Fruit fly (Drosophila melanogaster) whole organism, embryonic: ENCODE measurements around the gene CG7906.

Experiments
- Ada2b ChIP-seq: fragments of 200-800 bp; sonication (Bioruptor generic); IDR thresholded peaks from 2 replicates; pipeline ENCODE4 v1.3.6; 2022; ENCODE audit warnings: missing biosample characterization, missing genetic modification characterization
- Adf1 ChIP-seq: fragments of 200-800 bp; sonication (Bioruptor generic); IDR thresholded peaks from 2 replicates; pipeline ENCODE4 v1.3.6; 2022; ENCODE audit warnings: missing biosample characterization, missing genetic modification characterization
- B-H1 ChIP-seq: fragments of 200-800 bp; sonication (Bioruptor generic); IDR thresholded peaks from 3 replicates; pipeline ENCODE4 v1.3.6; 2022; ENCODE audit warnings: missing biosample characterization, missing genetic modification characterization
- BEAF-32 ChIP-seq: fragments of 200-800 bp; sonication (Bioruptor generic); optimal IDR thresholded peaks from 3 replicates; lab custom pipeline; 2017; ENCODE audit warnings: missing biosample characterization, missing genetic modification characterization, mild to moderate bottlenecking, moderate library complexity, missing genetic modification reagents
- CG10209 ChIP-seq: fragments of 200-800 bp; sonication (Bioruptor generic); optimal IDR thresholded peaks from 3 replicates; lab custom pipeline; 2017; ENCODE audit warnings: missing biosample characterization, mild to moderate bottlenecking, missing genetic modification characterization, missing genetic modification reagents
- CG1024 ChIP-seq: fragments of 200-800 bp; sonication (Bioruptor generic); IDR thresholded peaks from 2 replicates; pipeline ENCODE4 v1.3.6; 2022; ENCODE audit warnings: missing biosample characterization, missing genetic modification characterization
- CG10267 ChIP-seq: fragments of 200-800 bp; sonication (Bioruptor generic); optimal IDR thresholded peaks from 2 replicates; lab custom pipeline; 2018; ENCODE audit warnings: missing biosample characterization, mild to moderate bottlenecking, missing genetic modification characterization, moderate library complexity
- CG10274 ChIP-seq: fragments of 200-800 bp; sonication (Bioruptor generic); optimal IDR thresholded peaks from 3 replicates; lab custom pipeline; 2017; ENCODE audit warnings: missing biosample characterization, mild to moderate bottlenecking, missing genetic modification characterization
- CG10654 ChIP-seq: fragments of 200-800 bp; sonication (Bioruptor generic); optimal IDR thresholded peaks from 2 replicates; lab custom pipeline; 2016; ENCODE audit warnings: missing biosample characterization, missing genetic modification characterization
- CG11247 ChIP-seq: fragments of 200-800 bp; sonication (Bioruptor generic); IDR thresholded peaks from 2 replicates; pipeline ENCODE4 v1.3.6; 2022; ENCODE audit warnings: missing biosample characterization, missing genetic modification characterization
- CG12155 ChIP-seq: fragments of 200-800 bp; sonication (Bioruptor generic); optimal IDR thresholded peaks from 3 replicates; lab custom pipeline; 2016; ENCODE audit warnings: missing biosample characterization, missing genetic modification characterization
- CG14014 ChIP-seq: fragments of 200-800 bp; sonication (Bioruptor generic); IDR thresholded peaks from 2 replicates; pipeline ENCODE4 v1.3.6; 2022; ENCODE audit warnings: missing biosample characterization, missing genetic modification characterization
- CG14710 ChIP-seq: fragments of 200-800 bp; sonication (Bioruptor generic); optimal IDR thresholded peaks from 3 replicates; lab custom pipeline; 2019; ENCODE audit warnings: missing biosample characterization, mild to moderate bottlenecking, missing genetic modification characterization, moderate library complexity
- CG16779 ChIP-seq: fragments of 200-800 bp; sonication (Bioruptor generic); IDR thresholded peaks from 2 replicates; pipeline ENCODE4 v1.3.6; 2022; ENCODE audit warnings: missing biosample characterization, missing genetic modification characterization
- CG16813 ChIP-seq: fragments of 200-800 bp; sonication (Bioruptor generic); IDR thresholded peaks from 3 replicates; pipeline ENCODE4 v1.3.6; 2022; ENCODE audit warnings: missing biosample characterization, missing genetic modification characterization; ENCODE audit not compliant: partially characterized antibody
- CG1792 ChIP-seq: fragments of 200-800 bp; sonication (Bioruptor generic); optimal IDR thresholded peaks from 2 replicates; lab custom pipeline; 2016; ENCODE audit warnings: missing biosample characterization, missing genetic modification characterization
- CG5180 ChIP-seq: fragments of 200-800 bp; sonication (Bioruptor generic); optimal IDR thresholded peaks from 3 replicates; lab custom pipeline; 2017; ENCODE audit warnings: missing biosample characterization, missing genetic modification characterization, mild to moderate bottlenecking, moderate library complexity, missing genetic modification reagents
- CG6254 ChIP-seq: fragments of 200-800 bp; sonication (Bioruptor generic); optimal IDR thresholded peaks from 3 replicates; lab custom pipeline; 2017; ENCODE audit warnings: mild to moderate bottlenecking, missing biosample characterization, missing genetic modification reagents, missing genetic modification characterization
- Deaf1 ChIP-seq: fragments of 200-800 bp; optimal IDR thresholded peaks from 3 replicates; lab custom pipeline; 2019; ENCODE audit warnings: missing biosample characterization, mild to moderate bottlenecking, missing genetic modification characterization, moderate library complexity
- Dip2 ChIP-seq: fragments of 200-800 bp; sonication (Bioruptor generic); IDR thresholded peaks from 2 replicates; pipeline ENCODE4 v1.3.6; 2022; ENCODE audit warnings: missing biosample characterization, missing genetic modification characterization
- Hey ChIP-seq: fragments of 200-800 bp; sonication (Bioruptor generic); optimal IDR thresholded peaks from 3 replicates; lab custom pipeline; 2018; ENCODE audit warnings: missing biosample characterization, mild to moderate bottlenecking, missing genetic modification characterization
- HmgD ChIP-seq: fragments of 200-800 bp; sonication (Bioruptor generic); optimal IDR thresholded peaks from 3 replicates; lab custom pipeline; 2016; ENCODE audit warnings: missing biosample characterization, missing genetic modification characterization
- Hmx ChIP-seq: fragments of 200-800 bp; sonication (Bioruptor generic); optimal IDR thresholded peaks from 2 replicates; lab custom pipeline; 2016; ENCODE audit warnings: missing biosample characterization, missing genetic modification characterization
- Lim3 ChIP-seq: fragments of 200-800 bp; sonication (Bioruptor generic); IDR thresholded peaks from 2 replicates; pipeline ENCODE4 v1.3.6; 2022; ENCODE audit warnings: missing biosample characterization, missing genetic modification characterization
- Nf-YA ChIP-seq: fragments of 200-800 bp; sonication (Bioruptor generic); IDR thresholded peaks from 2 replicates; pipeline ENCODE4 v1.3.6; 2022; ENCODE audit warnings: missing biosample characterization, missing genetic modification characterization
- Six4 ChIP-seq: fragments of 200-800 bp; sonication (Bioruptor generic); optimal IDR thresholded peaks from 2 replicates; lab custom pipeline; 2016; ENCODE audit warnings: missing biosample characterization, missing genetic modification characterization
- Sox100B ChIP-seq: fragments of 200-800 bp; sonication (Bioruptor generic); optimal IDR thresholded peaks from 3 replicates; lab custom pipeline; 2018; ENCODE audit warnings: missing biosample characterization, mild to moderate bottlenecking, missing genetic modification characterization
- Spps ChIP-seq: fragments of 200-800 bp; sonication (Bioruptor generic); optimal IDR thresholded peaks from 2 replicates; lab custom pipeline; 2018; ENCODE audit warnings: missing biosample characterization, mild to moderate bottlenecking, missing genetic modification characterization
- bab2 ChIP-seq: fragments of 200-800 bp; sonication (Bioruptor generic); optimal IDR thresholded peaks from 2 replicates; lab custom pipeline; 2016; ENCODE audit warnings: missing biosample characterization, missing genetic modification characterization
- caup ChIP-seq: fragments of 200-800 bp; sonication (Bioruptor generic); optimal IDR thresholded peaks from 3 replicates; lab custom pipeline; 2017; ENCODE audit warnings: missing biosample characterization, mild to moderate bottlenecking, missing genetic modification characterization, moderate library complexity; ENCODE audit not compliant: severe bottlenecking
- cg ChIP-seq: fragments of 200-800 bp; sonication (Bioruptor generic); optimal IDR thresholded peaks from 3 replicates; lab custom pipeline; 2019; ENCODE audit warnings: missing biosample characterization, mild to moderate bottlenecking, missing genetic modification characterization, moderate library complexity
- chif ChIP-seq, 2 experiments: fragments of 200-800 bp; sonication (Bioruptor generic); optimal IDR thresholded peaks; 3 replicates each; lab custom pipeline; 2016; ENCODE audit warnings: missing biosample characterization in 2 of 2, missing genetic modification characterization in 2 of 2
- dan ChIP-seq: fragments of 200-800 bp; sonication (Bioruptor generic); IDR thresholded peaks from 2 replicates; pipeline ENCODE4 v1.3.6; 2022; ENCODE audit warnings: missing biosample characterization, missing genetic modification characterization
- dmrt99B ChIP-seq: fragments of 200-800 bp; sonication (Bioruptor generic); optimal IDR thresholded peaks from 2 replicates; lab custom pipeline; 2018; ENCODE audit warnings: missing biosample characterization, mild to moderate bottlenecking, missing genetic modification characterization, moderate library complexity
- fd3F ChIP-seq: fragments of 200-800 bp; sonication (Bioruptor generic); optimal IDR thresholded peaks from 2 replicates; lab custom pipeline; 2018; ENCODE audit warnings: missing biosample characterization, mild to moderate bottlenecking, missing genetic modification characterization, moderate library complexity
- fru ChIP-seq: fragments of >200 bp; optimal IDR thresholded peaks from 2 replicates; lab custom pipeline; 2017
- gfzf ChIP-seq: fragments of 200-800 bp; sonication (Bioruptor generic); optimal IDR thresholded peaks from 2 replicates; lab custom pipeline; 2016; ENCODE audit warnings: missing biosample characterization, mild to moderate bottlenecking, missing genetic modification characterization, moderate library complexity
- grau ChIP-seq: fragments of 200-800 bp; optimal IDR thresholded peaks from 3 replicates; lab custom pipeline; 2019; ENCODE audit warnings: missing biosample characterization, mild to moderate bottlenecking, missing genetic modification characterization, moderate library complexity
- her ChIP-seq: fragments of 200-800 bp; sonication (Bioruptor generic); optimal IDR thresholded peaks from 2 replicates; lab custom pipeline; 2016; ENCODE audit warnings: missing biosample characterization, missing genetic modification characterization
- jing ChIP-seq: fragments of 200-800 bp; sonication (Bioruptor generic); optimal IDR thresholded peaks from 2 replicates; lab custom pipeline; 2018; ENCODE audit warnings: missing biosample characterization, mild to moderate bottlenecking, missing genetic modification characterization
- mam ChIP-seq: fragments of 200-800 bp; sonication (Bioruptor generic); optimal IDR thresholded peaks from 3 replicates; lab custom pipeline; 2016; ENCODE audit warnings: missing biosample characterization, missing genetic modification characterization
- mld ChIP-seq: fragments of 200-800 bp; sonication (Bioruptor generic); IDR thresholded peaks from 3 replicates; pipeline ENCODE4 v1.3.6; 2022; ENCODE audit warnings: missing biosample characterization, missing genetic modification characterization; ENCODE audit not compliant: partially characterized antibody
- peb ChIP-seq: fragments of 200-800 bp; sonication (Bioruptor generic); IDR thresholded peaks from 2 replicates; pipeline ENCODE4 v1.3.6; 2022; ENCODE audit warnings: missing biosample characterization, missing genetic modification characterization
- pita ChIP-seq: fragments of 200-800 bp; sonication (Bioruptor generic); optimal IDR thresholded peaks from 2 replicates; lab custom pipeline; 2017; ENCODE audit warnings: missing biosample characterization, mild to moderate bottlenecking, missing genetic modification characterization
- sima ChIP-seq: fragments of 200-800 bp; sonication (Bioruptor generic); optimal IDR thresholded peaks from 2 replicates; lab custom pipeline; 2016; ENCODE audit warnings: missing biosample characterization, missing genetic modification characterization
- ssp ChIP-seq: fragments of 200-800 bp; sonication (Bioruptor generic); IDR thresholded peaks from 2 replicates; pipeline ENCODE4 v1.3.6; 2022; ENCODE audit warnings: missing biosample characterization, missing genetic modification characterization
- stc ChIP-seq: fragments of 200-800 bp; sonication (Bioruptor generic); IDR thresholded peaks from 2 replicates; pipeline ENCODE4 v1.3.6; 2022; ENCODE audit warnings: missing biosample characterization, missing genetic modification characterization
- tgo ChIP-seq: fragments of 200-800 bp; sonication (Bioruptor generic); IDR thresholded peaks from 3 replicates; pipeline ENCODE4 v1.3.6; 2022; ENCODE audit warnings: missing biosample characterization, missing genetic modification characterization
- twi ChIP-seq: fragments of 200-800 bp; optimal IDR thresholded peaks from 2 replicates; lab custom pipeline; 2019; ENCODE audit warnings: missing biosample characterization, mild to moderate bottlenecking, missing genetic modification characterization, moderate library complexity
- wor ChIP-seq: fragments of 200-800 bp; sonication (Bioruptor generic); IDR thresholded peaks from 2 replicates; pipeline ENCODE4 v1.3.6; 2022; ENCODE audit warnings: missing biosample characterization, missing genetic modification characterization

The CG7906 gene

DNA sequence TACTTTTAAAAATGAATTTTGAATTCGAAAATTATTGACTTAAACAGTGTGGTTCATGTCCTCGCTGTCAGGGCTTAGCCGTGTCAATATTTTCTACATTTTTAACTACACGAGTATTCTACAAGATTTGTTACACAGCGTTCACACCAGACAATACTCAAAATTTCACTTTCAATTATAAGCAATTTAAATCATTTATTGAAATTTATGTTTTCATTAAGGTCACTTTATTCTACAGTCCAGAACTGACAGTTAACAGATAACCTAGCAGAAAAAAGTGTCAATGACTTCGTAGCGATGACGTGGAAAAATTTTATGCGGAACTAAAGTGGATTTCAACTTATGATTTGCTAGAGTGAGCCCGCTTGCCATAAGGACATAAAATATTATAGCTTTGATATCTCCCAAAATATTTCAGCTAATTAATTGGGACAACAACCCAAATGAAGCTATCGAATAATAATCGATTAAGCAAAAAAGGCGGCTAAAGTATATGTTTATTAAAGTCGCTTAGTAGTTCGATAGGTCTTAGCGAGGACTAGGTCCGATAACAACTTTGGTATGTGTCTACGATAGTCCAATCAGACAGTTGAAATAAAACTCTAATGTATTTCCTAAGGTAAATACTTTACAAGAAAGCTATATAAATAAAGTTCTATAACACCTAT, 46.3 kb upstream of the CG7906 start (continued):
- no peak for TF ChIP-seq Hmx (GFP tag; lab: Kevin White, UChicago)
- TF ChIP-seq HmgD (GFP tag; lab: Kevin White, UChicago), result peak; percentile 73
- peak; percentile 18 for TF ChIP-seq CG1792 (GFP tag; lab: Kevin White, UChicago)
- no peak for TF ChIP-seq sima (GFP tag; lab: Kevin White, UChicago)
- peak; percentile 6 for TF ChIP-seq CG6254 (GFP tag; lab: Kevin White, UChicago)
- TF ChIP-seq peb (GFP tag; lab: Robert Waterston, UW), result no peak
- TF ChIP-seq ssp, result peak; percentile 97
- peak; percentile 64; the same call in 1 of the 2 replicates for TF ChIP-seq CG11247 (GFP tag; lab: Robert Waterston, UW)
- peak; percentile 28 for TF ChIP-seq CG10654 (GFP tag; lab: Kevin White, UChicago)
- TF ChIP-seq tgo (GFP tag; lab: Robert Waterston, UW), result peak; percentile 75
- no peak for TF ChIP-seq Dip2 (GFP tag; lab: Robert Waterston, UW)
- TF ChIP-seq Lim3 (GFP tag; lab: Robert Waterston, UW), result no peak
- no peak for TF ChIP-seq mld (GFP tag; lab: Robert Waterston, UW)
- TF ChIP-seq cg (GFP tag; lab: Kevin White, UChicago), result no peak
- TF ChIP-seq Nf-YA (GFP tag; lab: Robert Waterston, UW), result peak; percentile 55; the same call in 1 of the 2 replicates
- peak; percentile 63 for TF ChIP-seq CG14710
- TF ChIP-seq dan (GFP tag; lab: Robert Waterston, UW), result no peak
- peak; percentile 38; the same call in 1 of the 2 replicates for TF ChIP-seq Adf1
- peak; percentile 4 for TF ChIP-seq bab2 (GFP tag; lab: Kevin White, UChicago)
- no peak for TF ChIP-seq fru (lab: Kevin White, UChicago)
- TF ChIP-seq Hey (tag; lab: Kevin White, UChicago), result no peak
- peak; percentile 61; the same call in 1 of the 2 replicates for TF ChIP-seq Ada2b
- peak; percentile 21 for TF ChIP-seq CG10267 (tag; lab: Kevin White, UChicago)
- TF ChIP-seq caup, result peak; percentile 59
- no peak for TF ChIP-seq CG12155
- TF ChIP-seq pita, result peak; percentile 80
- peak; percentile 48 for TF ChIP-seq grau (tag; lab: Kevin White, UChicago)
- TF ChIP-seq CG5180, result no peak
- TF ChIP-seq Spps, result no peak
- TF ChIP-seq CG1024 (GFP tag; lab: Robert Waterston, UW), result peak; percentile 31; the same call in 1 of the 2 replicates
- no peak; the same call in 1 of the 3 replicates for TF ChIP-seq CG16813 (GFP tag; lab: Robert Waterston, UW)
- TF ChIP-seq Six4, result no peak
- peak; percentile 6 for TF ChIP-seq mam (GFP tag; lab: Kevin White, UChicago)
- TF ChIP-seq CG16779 (GFP tag; lab: Robert Waterston, UW), result no peak
- peak; percentile 27 for TF ChIP-seq fd3F (GFP tag; lab: Kevin White, UChicago)
- TF ChIP-seq Sox100B, result peak; percentile 26
- 0 out of 2 replicates have a peak, but pooled peaks have one; percentile 23 for TF ChIP-seq wor
- peak; percentile 82 for TF ChIP-seq CG14014 (GFP tag; lab: Robert Waterston, UW)
- peak; percentile 10 for TF ChIP-seq CG10274
- TF ChIP-seq BEAF-32, result peak; percentile 55
- no peak for TF ChIP-seq chif (GFP tag; optimal IDR thresholded peaks at IDR 0.05; lab: Kevin White, UChicago)
- TF ChIP-seq CG10209 (GFP tag; lab: Kevin White, UChicago), result peak; percentile 10
- TF ChIP-seq dmrt99B, result peak; percentile 61
- no peak for TF ChIP-seq jing (GFP tag; lab: Kevin White, UChicago)
- TF ChIP-seq her, result no peak
- no peak for TF ChIP-seq Deaf1 (tag; lab: Kevin White, UChicago)
- peak; percentile 64 for TF ChIP-seq B-H1
- TF ChIP-seq gfzf, result no peak
- TF ChIP-seq stc, result peak; percentile 58; the same call in 1 of the 2 replicates
- TF ChIP-seq twi, result no peak
